Fruit fly (Drosophila melanogaster) ovary, adult (tissue): Measurements from ENCODE around the gene CG17196.

Experiments
- CG17801 ChIP-seq: fragments of 200-800 bp; optimal IDR thresholded peaks from 2 replicates; lab custom pipeline; 2019; ENCODE audit warnings: missing biosample characterization, mild to moderate bottlenecking, missing genetic modification characterization, moderate library complexity; ENCODE audit not compliant: partially characterized antibody

The CG17196 gene

DNA sequence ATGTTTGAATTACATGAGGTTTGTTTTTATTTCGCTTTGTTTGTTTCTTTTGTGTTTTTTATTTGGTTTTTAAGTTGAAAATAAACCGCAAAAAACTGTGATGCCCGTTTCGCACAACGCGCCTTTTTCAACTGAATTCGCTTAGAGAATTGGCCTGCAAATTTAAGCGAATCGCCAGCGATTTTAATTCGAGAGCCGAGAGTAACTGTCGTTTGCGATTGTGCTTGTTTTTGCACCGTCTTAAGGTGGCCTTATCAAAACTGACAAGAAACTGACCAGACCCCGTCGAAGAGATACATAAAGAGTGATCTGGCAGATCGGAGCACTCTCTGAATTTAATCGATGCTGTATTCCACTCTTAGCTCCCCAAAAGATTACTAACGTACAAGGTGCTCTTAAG lies 15.8 kb downstream of the CG17196 start:
- no peak for TF ChIP-seq CG17801 (GFP tag; lab: Kevin White, UChicago)

DNA sequence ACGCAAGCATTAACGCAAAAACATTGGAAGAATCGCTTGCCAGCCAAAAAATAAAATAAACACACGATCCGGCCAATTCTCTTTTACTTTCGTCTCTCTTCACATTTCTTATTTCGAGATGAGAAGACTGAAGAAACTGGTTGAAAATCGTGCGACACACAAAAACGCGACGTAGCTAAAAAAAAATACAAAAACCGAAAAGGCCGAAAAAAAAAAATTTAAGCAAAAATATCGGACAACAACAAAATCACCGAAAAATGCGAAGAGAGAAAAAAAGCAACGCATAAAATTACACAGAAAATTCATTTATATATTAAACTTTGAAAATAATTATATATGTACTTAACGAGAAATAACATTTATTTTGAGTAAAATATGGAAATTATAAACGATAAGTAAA lies 16.6 kb downstream of the CG17196 start:
- TF ChIP-seq CG17801 (GFP tag; lab: Kevin White, UChicago) = no peak

DNA sequence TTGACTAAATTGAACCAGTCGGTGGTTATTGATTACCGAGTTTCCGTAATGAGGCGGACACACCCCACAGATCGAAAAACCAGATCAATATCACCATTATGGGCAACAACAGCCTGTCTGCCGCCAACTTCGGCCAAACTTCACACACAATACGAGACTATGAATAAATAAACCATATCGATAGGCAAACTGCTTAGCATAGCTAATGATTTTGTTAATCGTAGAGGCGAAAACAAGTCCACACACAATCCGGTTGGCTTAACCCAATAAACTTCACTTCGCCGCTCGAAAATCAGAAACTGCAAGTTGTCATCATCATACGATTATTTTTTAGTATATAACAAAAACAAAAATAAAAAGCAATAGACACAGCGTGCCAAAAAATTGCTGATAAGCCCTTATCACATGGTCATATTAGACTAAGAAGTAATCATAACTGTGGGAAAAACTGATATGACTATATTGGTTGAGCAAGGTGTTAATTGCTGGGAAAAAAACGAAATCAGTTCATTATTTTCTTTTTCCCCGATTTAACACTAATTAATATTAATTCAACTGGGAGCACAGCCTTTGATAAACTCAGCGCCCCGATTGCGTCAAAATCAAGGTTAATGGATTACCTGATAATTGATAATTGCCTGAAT lies 20.1 kb downstream of the CG17196 start:
- no peak for TF ChIP-seq CG17801 (GFP tag; lab: Kevin White, UChicago)

DNA sequence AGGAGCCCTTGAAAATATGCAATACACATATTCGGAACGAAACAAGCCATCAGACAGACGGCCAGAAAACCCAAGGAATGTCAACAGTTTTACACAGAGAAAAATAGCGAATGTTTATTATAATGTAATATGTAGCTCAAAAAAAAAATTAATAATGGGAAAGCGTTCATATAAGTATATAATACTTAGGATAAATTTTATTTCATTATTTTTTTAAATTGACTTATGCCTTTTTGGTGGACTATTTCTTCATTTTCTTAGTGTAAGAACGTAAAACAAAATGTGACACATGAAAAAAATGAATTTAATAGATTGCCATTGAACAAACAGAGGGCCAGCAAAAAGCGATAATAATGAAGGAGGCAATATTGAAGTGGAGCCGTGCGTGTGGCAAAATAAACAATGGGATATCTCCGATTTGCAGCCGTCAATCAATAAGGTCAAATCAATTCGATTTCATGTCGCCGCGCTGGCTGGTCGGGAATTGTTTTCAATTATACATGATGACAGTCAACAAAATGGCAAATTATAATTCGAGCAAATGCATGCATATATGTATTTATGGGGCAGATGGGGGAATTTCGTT lies 21.1 kb downstream of the CG17196 start:
- TF ChIP-seq CG17801 (GFP tag; lab: Kevin White, UChicago) = no peak

DNA sequence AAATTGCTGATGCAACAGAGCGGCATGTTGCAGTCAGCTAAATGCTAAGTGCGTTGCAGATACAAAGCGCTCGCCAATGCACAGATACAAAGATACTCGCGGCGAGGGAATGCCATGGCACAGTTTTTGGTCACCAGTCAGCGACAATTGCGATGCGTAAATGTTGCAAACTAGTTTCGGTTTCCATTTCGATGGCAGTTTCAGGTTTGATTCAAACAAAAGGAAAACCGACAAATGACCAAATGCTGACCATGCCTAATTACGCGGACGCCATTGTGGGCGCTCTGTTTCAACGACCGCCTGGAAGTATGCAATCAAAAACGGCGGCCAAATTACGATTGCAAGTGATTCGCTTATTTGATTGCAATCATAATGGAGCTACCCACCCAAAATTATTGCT lies 22.2 kb downstream of the CG17196 start:
- no peak for TF ChIP-seq CG17801 (GFP tag; lab: Kevin White, UChicago)

DNA sequence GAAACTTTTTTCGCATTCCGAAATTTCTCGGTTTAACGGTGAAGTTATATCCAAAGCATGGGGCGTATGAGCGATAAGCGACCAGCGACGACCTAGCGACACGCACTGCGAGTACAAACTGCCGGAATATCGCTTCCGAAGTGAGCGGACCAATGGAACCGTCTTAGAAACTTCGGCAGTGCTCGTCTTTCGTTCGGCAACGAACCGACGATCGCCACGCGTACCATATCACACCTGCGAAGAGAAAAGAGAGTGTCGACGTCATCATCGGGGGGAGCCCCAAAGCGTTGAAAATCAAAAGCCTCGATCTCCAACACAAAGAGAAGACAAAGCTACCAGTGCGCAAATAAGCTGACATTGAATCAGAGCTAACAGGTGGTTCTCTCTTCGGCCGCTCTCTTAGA lies 35.7 kb downstream of the CG17196 start, which contains the start of gene LpR2:
LpR2 (minus strand) TSS at position 118 of the 404 bp plus-strand sequence.
- peak; percentile 76 for TF ChIP-seq CG17801 (GFP tag; lab: Kevin White, UChicago)

DNA sequence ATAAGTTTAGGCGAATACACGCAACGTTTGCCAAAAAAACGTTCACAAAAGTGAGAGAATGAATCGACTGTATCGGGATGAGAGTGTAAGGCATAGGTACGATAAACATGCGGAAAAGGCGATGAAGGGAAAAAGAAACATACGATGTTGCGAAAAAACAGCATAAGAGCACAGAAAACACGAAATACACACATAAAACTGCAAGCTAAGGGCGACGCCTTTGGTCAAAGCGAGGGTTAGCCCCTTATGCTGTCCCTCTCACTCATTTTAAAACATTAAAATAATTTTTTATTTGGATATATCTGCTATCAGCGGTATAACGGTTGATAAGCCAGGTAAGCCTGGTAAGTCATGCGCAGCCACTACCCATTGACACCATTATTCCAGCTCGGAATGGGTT lies 36.3 kb downstream of the CG17196 start:
- TF ChIP-seq CG17801 (GFP tag; lab: Kevin White, UChicago) = peak; percentile 26

DNA sequence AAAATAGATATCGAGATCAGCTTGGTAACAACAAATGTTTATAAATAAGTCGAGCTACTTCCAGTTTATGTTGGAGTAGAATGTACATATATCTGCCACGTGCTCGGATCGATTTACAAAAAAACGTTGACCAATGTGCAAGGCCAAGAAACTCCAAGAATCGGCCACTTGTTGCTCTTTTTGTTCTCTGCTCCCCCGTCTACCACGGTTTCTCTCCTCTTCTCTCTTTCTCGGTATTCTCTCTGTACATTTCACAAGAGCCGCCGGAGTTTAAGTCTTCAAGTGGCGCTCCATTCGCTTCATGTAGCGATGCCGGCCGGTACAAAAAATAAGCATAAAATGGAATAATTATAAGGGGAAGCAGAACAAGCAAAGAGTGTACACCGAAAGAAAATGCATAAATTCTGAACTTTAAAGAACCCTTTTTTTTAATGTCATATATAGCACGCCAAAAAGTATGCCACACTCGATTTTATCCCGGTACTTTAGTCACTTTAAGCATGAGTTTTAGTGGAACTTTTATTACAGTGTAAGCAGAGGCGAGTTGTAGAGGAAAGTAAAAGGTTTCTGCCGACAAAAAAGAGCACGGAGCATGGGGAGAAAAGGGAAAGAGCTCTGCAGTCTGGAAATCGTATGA lies 38.2 kb downstream of the CG17196 start:
- peak; percentile 97 for TF ChIP-seq CG17801 (GFP tag; lab: Kevin White, UChicago)

DNA sequence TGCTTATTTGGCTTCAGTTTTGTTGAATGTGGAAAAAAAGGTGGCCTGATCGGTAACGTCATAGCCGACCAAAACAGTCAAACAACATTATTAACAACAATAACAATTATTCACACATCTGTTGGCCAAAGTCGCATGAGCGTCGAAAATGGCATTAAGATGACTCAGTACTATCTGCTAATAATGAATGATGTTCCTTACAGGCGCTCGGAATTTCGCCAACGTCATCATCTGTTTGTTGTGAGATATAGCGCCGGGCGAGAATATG lies 40.3 kb downstream of the CG17196 start:
- peak; percentile 62 for TF ChIP-seq CG17801 (GFP tag; lab: Kevin White, UChicago)

DNA sequence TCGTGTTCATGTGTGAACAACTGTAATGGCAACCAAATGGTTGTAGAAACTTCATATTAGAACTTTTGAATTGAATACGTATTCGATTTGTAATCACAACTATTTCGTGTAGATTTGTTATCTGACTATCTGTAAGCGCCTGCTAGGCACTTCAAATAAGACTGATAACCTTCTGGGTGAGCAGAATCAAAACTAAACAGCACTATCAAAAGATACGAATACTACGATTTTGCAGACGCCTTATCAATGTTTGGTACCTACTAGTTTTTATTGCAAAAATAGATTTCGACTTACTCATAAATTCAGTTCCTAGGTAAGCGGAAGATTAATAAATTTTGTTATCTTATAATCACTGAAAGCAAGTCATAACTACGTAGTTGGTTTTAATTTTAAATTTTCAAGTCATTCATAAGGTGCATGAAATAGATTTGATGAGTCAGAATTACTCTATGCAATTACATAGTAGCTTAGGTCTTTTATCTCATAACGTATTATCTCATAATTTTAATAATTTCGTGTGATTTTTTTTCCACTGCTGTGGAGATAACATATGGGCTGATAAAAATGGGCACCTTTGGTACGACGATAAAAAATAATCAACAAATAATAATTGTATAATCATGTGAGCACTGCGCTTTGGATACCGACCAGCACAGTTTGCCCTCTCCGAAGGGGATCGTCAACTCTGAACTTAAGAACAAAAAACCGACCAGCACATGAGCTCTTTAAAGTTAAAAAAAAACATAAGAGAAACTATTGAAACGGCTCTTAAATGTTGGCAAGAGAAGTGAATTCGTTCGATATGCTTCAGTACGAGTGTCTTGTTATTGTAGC lies 40.9 kb downstream of the CG17196 start:
- TF ChIP-seq CG17801 (GFP tag; lab: Kevin White, UChicago) = no peak
